Worm (Caenorhabditis elegans) whole organism, L4 larva: ENCODE data around the gene nhr-68.

ENCODE experiments used
- F26F4.8 ChIP-seq: fragments of 200-800 bp; sonication (Bioruptor generic); conservative IDR thresholded peaks from 2 replicates; pipeline ENCODE4 v1.3.6; 2022; ENCODE audit warnings: missing genetic modification characterization, missing compliant biosample characterization
- egl-27 ChIP-seq: sonication (generic microtip); optimal IDR thresholded peaks from 3 replicates; lab custom pipeline; 2017; ENCODE audit warnings: missing biosample characterization, missing genetic modification reagents, missing genetic modification characterization
- lin-15B ChIP-seq: fragments of 150-350 bp; sonication (generic microtip); optimal IDR thresholded peaks from 3 replicates; lab custom pipeline; 2014; ENCODE audit warnings: missing biosample characterization, missing genetic modification characterization
- madf-9 ChIP-seq: fragments of 200-800 bp; sonication (Bioruptor generic); conservative IDR thresholded peaks from 2 replicates; pipeline ENCODE4 v1.3.6; 2022; ENCODE audit warnings: missing genetic modification reagents, missing genetic modification characterization, missing compliant biosample characterization
- mdl-1 ChIP-seq, 2 experiments: fragments of 150-350 bp in 1 of 2; sonication (generic microtip) in 1 of 2; optimal IDR thresholded peaks; 2 replicates each; lab custom pipeline; 2014 to 2017; ENCODE audit warnings: missing biosample characterization in 2 of 2, missing genetic modification characterization in 2 of 2
- nhr-48 ChIP-seq: sonication (generic microtip); optimal IDR thresholded peaks from 2 replicates; lab custom pipeline; 2016; ENCODE audit warnings: mild to moderate bottlenecking, missing genetic modification characterization, missing compliant biosample characterization
- sdz-12 ChIP-seq: fragments of 200-800 bp; sonication (Bioruptor generic); optimal IDR thresholded peaks from 2 replicates; lab custom pipeline; 2018; ENCODE audit warnings: mild to moderate bottlenecking, missing genetic modification characterization, missing compliant biosample characterization
- skn-1 ChIP-seq: fragments of 150-350 bp; optimal IDR thresholded peaks from 2 replicates; lab custom pipeline; 2014; ENCODE audit warnings: missing biosample characterization, missing genetic modification characterization
- spr-1 ChIP-seq: sonication (generic microtip); optimal IDR thresholded peaks from 2 replicates; lab custom pipeline; 2016; ENCODE audit warnings: mild to moderate bottlenecking, missing genetic modification characterization, missing compliant biosample characterization
- tag-97 ChIP-seq: fragments of 200-800 bp; sonication (Bioruptor generic); IDR thresholded peaks from 2 replicates; pipeline ENCODE4 v1.3.6; 2022; ENCODE audit warnings: missing genetic modification characterization, missing compliant biosample characterization

DNA sequence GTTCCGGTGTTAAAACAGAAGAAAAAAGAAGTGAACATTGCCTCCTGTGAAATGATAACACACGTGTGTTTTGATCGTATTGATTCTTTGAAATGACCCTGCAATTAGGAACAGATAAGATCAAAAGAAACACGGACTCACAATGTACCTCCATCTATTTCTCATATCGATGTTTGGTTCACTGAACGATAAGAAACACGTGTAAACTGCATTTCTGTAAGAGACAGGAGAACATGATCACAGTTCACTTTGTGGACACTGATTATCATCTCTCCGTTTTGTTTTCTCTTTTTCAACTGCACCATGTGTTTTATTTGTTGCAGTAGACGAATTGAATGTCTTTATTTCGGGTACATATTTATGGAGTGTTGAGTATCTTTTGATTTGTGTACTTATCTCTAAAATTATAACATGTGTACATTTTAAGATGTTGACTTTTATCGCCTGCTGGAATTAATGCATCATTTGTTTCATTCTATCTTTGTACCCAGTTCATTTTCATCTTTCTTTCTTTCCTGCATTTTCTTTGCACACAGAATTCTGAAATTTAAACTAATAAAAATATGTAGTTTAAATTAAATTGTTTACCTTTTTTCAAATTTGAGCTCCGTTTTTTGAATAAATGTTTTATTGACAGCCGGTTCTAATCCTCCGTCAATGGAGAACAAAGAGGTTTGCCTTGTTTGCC, at the start of gene nhr-68, which contains the start of gene H12C20.7:
- TF ChIP-seq F26F4.8 (GFP tag; lab: Robert Waterston, UW) (no peak), sdz-12 (no peak), lin-15B (tag; lab: Kevin White, UChicago) (no peak), nhr-48 (tag; lab: Kevin White, UChicago) (peak; percentile 99), tag-97 (no peak), egl-27 (tag; lab: Kevin White, UChicago) (no peak), spr-1 (peak; percentile 86), madf-9 (GFP tag; lab: Robert Waterston, UW) (peak; percentile 56; the same call in 1 of the 2 replicates), mdl-1 (tag; optimal IDR thresholded peaks at IDR 0.05; lab: Kevin White, UChicago) (peak; percentile 38 to 98), skn-1 (no peak)
